Fruit fly (Drosophila melanogaster) whole organism, embryonic: Measurements from ENCODE around the gene CG12607.

ENCODE experiments used
- ATbp ChIP-seq: fragments of 200-800 bp; sonication (Bioruptor generic); optimal IDR thresholded peaks from 2 replicates; lab custom pipeline; 2017; ENCODE audit warnings: missing biosample characterization, mild to moderate bottlenecking, missing genetic modification characterization, missing genetic modification reagents
- Atf6 ChIP-seq: fragments of 200-800 bp; sonication (Bioruptor generic); IDR thresholded peaks from 2 replicates; pipeline ENCODE4 v1.3.6; 2022; ENCODE audit warnings: missing biosample characterization, missing genetic modification characterization
- Bteb2 ChIP-seq: fragments of 200-800 bp; sonication (Bioruptor generic); optimal IDR thresholded peaks from 2 replicates; lab custom pipeline; 2016; ENCODE audit warnings: missing biosample characterization, missing genetic modification characterization
- CG10321 ChIP-seq: fragments of 200-800 bp; sonication (Bioruptor generic); IDR thresholded peaks from 2 replicates; pipeline ENCODE4 v1.3.6; 2022; ENCODE audit warnings: missing biosample characterization, missing genetic modification characterization
- CG10366 ChIP-seq: fragments of 200-800 bp; sonication (Bioruptor generic); IDR thresholded peaks from 2 replicates; pipeline ENCODE4 v1.3.6; 2022; ENCODE audit warnings: missing biosample characterization, missing genetic modification characterization
- CG10543 ChIP-seq: fragments of 200-800 bp; sonication (Bioruptor generic); optimal IDR thresholded peaks from 3 replicates; lab custom pipeline; 2017; ENCODE audit warnings: missing biosample characterization, mild to moderate bottlenecking, missing genetic modification characterization, moderate library complexity
- CG11456 ChIP-seq: fragments of 200-800 bp; sonication (Bioruptor generic); IDR thresholded peaks from 3 replicates; pipeline ENCODE4 v1.3.6; 2022; ENCODE audit warnings: missing biosample characterization, missing genetic modification characterization
- CG1233 ChIP-seq: fragments of 200-800 bp; sonication (Bioruptor generic); optimal IDR thresholded peaks from 4 replicates; lab custom pipeline; 2018; ENCODE audit warnings: missing biosample characterization, mild to moderate bottlenecking, missing genetic modification characterization
- CG13287 ChIP-seq: fragments of 200-800 bp; sonication (Bioruptor generic); IDR thresholded peaks from 2 replicates; pipeline ENCODE4 v1.3.6; 2022; ENCODE audit warnings: missing biosample characterization, missing genetic modification characterization; ENCODE audit not compliant: partially characterized antibody
- CG1647 ChIP-seq: fragments of 200-800 bp; sonication (Bioruptor generic); optimal IDR thresholded peaks from 3 replicates; lab custom pipeline; 2016; ENCODE audit warnings: missing biosample characterization, missing genetic modification characterization
- CG17802 ChIP-seq: fragments of 200-800 bp; sonication (Bioruptor generic); optimal IDR thresholded peaks from 2 replicates; lab custom pipeline; 2018; ENCODE audit warnings: missing biosample characterization, mild to moderate bottlenecking, missing genetic modification characterization, moderate library complexity
- CG18619 ChIP-seq: fragments of 200-800 bp; sonication (Bioruptor generic); optimal IDR thresholded peaks from 3 replicates; lab custom pipeline; 2017; ENCODE audit warnings: missing biosample characterization, mild to moderate bottlenecking, missing genetic modification characterization
- CG30431 ChIP-seq: fragments of 200-800 bp; sonication (Bioruptor generic); optimal IDR thresholded peaks from 2 replicates; lab custom pipeline; 2017; ENCODE audit warnings: missing biosample characterization, missing genetic modification characterization
- CG32532 ChIP-seq: fragments of 200-800 bp; sonication (Bioruptor generic); IDR thresholded peaks from 2 replicates; pipeline ENCODE4 v1.3.6; 2022; ENCODE audit warnings: missing biosample characterization, missing genetic modification characterization
- CG3838 ChIP-seq: fragments of 200-800 bp; sonication (Bioruptor generic); optimal IDR thresholded peaks from 3 replicates; lab custom pipeline; 2016; ENCODE audit warnings: missing biosample characterization, missing genetic modification characterization
- CG6813 ChIP-seq: fragments of 200-800 bp; sonication (Bioruptor generic); optimal IDR thresholded peaks from 2 replicates; lab custom pipeline; 2017; ENCODE audit warnings: missing biosample characterization, missing genetic modification characterization, mild to moderate bottlenecking, moderate library complexity, missing genetic modification reagents
- CG7357 ChIP-seq: fragments of 200-800 bp; sonication (Bioruptor generic); IDR thresholded peaks from 3 replicates; pipeline ENCODE4 v1.3.6; 2022; ENCODE audit warnings: missing biosample characterization, missing genetic modification characterization
- CG8089 ChIP-seq: fragments of 200-800 bp; sonication (Bioruptor generic); optimal IDR thresholded peaks from 3 replicates; lab custom pipeline; 2016; ENCODE audit warnings: missing biosample characterization, missing genetic modification characterization
- CG8290 ChIP-seq, 3 experiments: fragments of 200-800 bp; sonication (Bioruptor generic); optimal IDR thresholded peaks; 2 replicates each; lab custom pipeline; 2016 to 2019; ENCODE audit warnings: missing biosample characterization in 3 of 3, missing genetic modification characterization in 3 of 3, mild to moderate bottlenecking in 2 of 3, moderate library complexity in 1 of 3
- CG9215 ChIP-seq: fragments of 200-800 bp; sonication (Bioruptor generic); IDR thresholded peaks from 2 replicates; pipeline ENCODE4 v1.3.6; 2022; ENCODE audit warnings: missing biosample characterization, missing genetic modification characterization
- CG9817 ChIP-seq: fragments of 200-800 bp; sonication (Bioruptor generic); optimal IDR thresholded peaks from 2 replicates; lab custom pipeline; 2018; ENCODE audit warnings: missing biosample characterization, mild to moderate bottlenecking, missing genetic modification characterization, moderate library complexity
- CTCF ChIP-seq: fragments of 200-800 bp; sonication (Bioruptor generic); optimal IDR thresholded peaks from 2 replicates; lab custom pipeline; 2017; ENCODE audit warnings: missing biosample characterization, mild to moderate bottlenecking, missing genetic modification characterization, moderate library complexity
- D ChIP-seq, 2 experiments: fragments of 200-800 bp in 1 of 2; fragments of >200 bp in 1 of 2; sonication (Bioruptor generic) in 1 of 2; optimal IDR thresholded peaks; 2 replicates in 1 of 2; 3 replicates in 1 of 2; lab custom pipeline; 2017; ENCODE audit warnings: mild to moderate bottlenecking in 1 of 2, missing biosample characterization in 1 of 2, missing genetic modification characterization in 1 of 2, missing genetic modification reagents in 1 of 2
- Dip2 ChIP-seq: fragments of 200-800 bp; sonication (Bioruptor generic); IDR thresholded peaks from 2 replicates; pipeline ENCODE4 v1.3.6; 2022; ENCODE audit warnings: missing biosample characterization, missing genetic modification characterization
- Doc2 ChIP-seq: fragments of 200-800 bp; sonication (Bioruptor generic); IDR thresholded peaks from 2 replicates; pipeline ENCODE4 v1.3.6; 2022; ENCODE audit warnings: missing biosample characterization, missing genetic modification characterization
- HLH3B ChIP-seq: fragments of 200-800 bp; sonication (Bioruptor generic); IDR thresholded peaks from 2 replicates; pipeline ENCODE4 v1.3.6; 2022; ENCODE audit warnings: missing biosample characterization, missing genetic modification characterization
- Hr39 ChIP-seq: fragments of >200 bp; optimal IDR thresholded peaks from 2 replicates; lab custom pipeline; 2017
- Hr51 ChIP-seq, 2 experiments: fragments of 200-800 bp; sonication (Bioruptor generic); optimal IDR thresholded peaks; 2 replicates in 1 of 2; 3 replicates in 1 of 2; lab custom pipeline; 2016 to 2018; ENCODE audit warnings: missing biosample characterization in 2 of 2, missing genetic modification characterization in 2 of 2, mild to moderate bottlenecking in 1 of 2, moderate library complexity in 1 of 2
- Meics ChIP-seq: fragments of 200-800 bp; sonication (Bioruptor generic); optimal IDR thresholded peaks from 2 replicates; lab custom pipeline; 2017; ENCODE audit warnings: missing biosample characterization, mild to moderate bottlenecking, missing genetic modification characterization
- NFAT ChIP-seq: fragments of 200-800 bp; sonication (Bioruptor generic); IDR thresholded peaks from 2 replicates; pipeline ENCODE4 v1.3.6; 2022; ENCODE audit warnings: missing biosample characterization, missing genetic modification characterization
- Nf-YB ChIP-seq: fragments of 200-800 bp; sonication (Bioruptor generic); optimal IDR thresholded peaks from 3 replicates; lab custom pipeline; 2019; ENCODE audit warnings: missing biosample characterization, mild to moderate bottlenecking, missing genetic modification characterization, moderate library complexity
- Nf-YC ChIP-seq: fragments of 200-800 bp; optimal IDR thresholded peaks from 3 replicates; lab custom pipeline; 2019; ENCODE audit warnings: missing biosample characterization, mild to moderate bottlenecking, missing genetic modification characterization, moderate library complexity
- Scr ChIP-seq: fragments of 200-800 bp; sonication (Bioruptor generic); IDR thresholded peaks from 2 replicates; pipeline ENCODE4 v1.3.6; 2022; ENCODE audit warnings: missing biosample characterization, missing genetic modification characterization; ENCODE audit not compliant: partially characterized antibody
- aop ChIP-seq: fragments of 200-800 bp; sonication (Bioruptor generic); IDR thresholded peaks from 2 replicates; pipeline ENCODE4 v1.3.6; 2022; ENCODE audit warnings: missing biosample characterization, missing genetic modification characterization
- bigmax ChIP-seq: fragments of 200-800 bp; sonication (Bioruptor generic); optimal IDR thresholded peaks from 2 replicates; lab custom pipeline; 2018; ENCODE audit warnings: missing biosample characterization, mild to moderate bottlenecking, missing genetic modification characterization
- caup ChIP-seq: fragments of 200-800 bp; sonication (Bioruptor generic); optimal IDR thresholded peaks from 3 replicates; lab custom pipeline; 2017; ENCODE audit warnings: missing biosample characterization, mild to moderate bottlenecking, missing genetic modification characterization, moderate library complexity; ENCODE audit not compliant: severe bottlenecking
- ci ChIP-seq: fragments of 200-800 bp; sonication (Bioruptor generic); IDR thresholded peaks from 3 replicates; pipeline ENCODE4 v1.3.6; 2022; ENCODE audit warnings: missing biosample characterization, missing genetic modification characterization
- crp ChIP-seq, 2 experiments: fragments of 200-800 bp; sonication (Bioruptor generic); optimal IDR thresholded peaks; 2 replicates in 1 of 2; 3 replicates in 1 of 2; lab custom pipeline; 2017; ENCODE audit warnings: missing biosample characterization in 2 of 2, missing genetic modification characterization in 2 of 2, mild to moderate bottlenecking in 1 of 2, moderate library complexity in 1 of 2
- cwo ChIP-seq: fragments of 200-800 bp; sonication (Bioruptor generic); optimal IDR thresholded peaks from 3 replicates; lab custom pipeline; 2017; ENCODE audit warnings: missing biosample characterization, missing genetic modification characterization, mild to moderate bottlenecking, moderate library complexity, missing genetic modification reagents
- danr ChIP-seq: fragments of 200-800 bp; sonication (Bioruptor generic); IDR thresholded peaks from 2 replicates; pipeline ENCODE4 v1.3.6; 2022; ENCODE audit warnings: missing biosample characterization, missing genetic modification characterization
- exex ChIP-seq: fragments of 200-800 bp; sonication (Bioruptor generic); optimal IDR thresholded peaks from 4 replicates; lab custom pipeline; 2018; ENCODE audit warnings: missing biosample characterization, mild to moderate bottlenecking, missing genetic modification characterization, moderate library complexity
- hkb ChIP-seq, 2 experiments: fragments of 200-800 bp in 1 of 2; fragments of >200 bp in 1 of 2; sonication (Bioruptor generic) in 1 of 2; IDR thresholded peaks in 1 of 2; optimal IDR thresholded peaks in 1 of 2; 2 replicates each; pipeline versions ENCODE4 v1.3.6 to Lab custom; 2017 to 2022; ENCODE audit warnings: missing biosample characterization in 1 of 2, missing genetic modification characterization in 1 of 2
- kah ChIP-seq: fragments of 200-800 bp; sonication (Bioruptor generic); optimal IDR thresholded peaks from 2 replicates; lab custom pipeline; 2018; ENCODE audit warnings: missing biosample characterization, mild to moderate bottlenecking, missing genetic modification characterization
- kni ChIP-seq: fragments of 200-800 bp; sonication (Bioruptor generic); optimal IDR thresholded peaks from 3 replicates; lab custom pipeline; 2017; ENCODE audit warnings: mild to moderate bottlenecking, missing biosample characterization, missing genetic modification reagents, missing genetic modification characterization
- lov ChIP-seq, 2 experiments: fragments of 200-800 bp in 1 of 2; fragments of >200 bp in 1 of 2; sonication (Bioruptor generic) in 1 of 2; IDR thresholded peaks in 1 of 2; optimal IDR thresholded peaks in 1 of 2; 2 replicates in 1 of 2; 3 replicates in 1 of 2; pipeline versions ENCODE4 v1.3.6 to Lab custom; 2017 to 2022; ENCODE audit warnings: missing biosample characterization in 1 of 2, missing genetic modification characterization in 1 of 2
- rib ChIP-seq: fragments of 200-800 bp; sonication (Bioruptor generic); IDR thresholded peaks from 2 replicates; pipeline ENCODE4 v1.3.6; 2022; ENCODE audit warnings: missing biosample characterization, missing genetic modification characterization
- sd ChIP-seq: fragments of 200-800 bp; sonication (Bioruptor generic); optimal IDR thresholded peaks from 3 replicates; lab custom pipeline; 2018; ENCODE audit warnings: missing biosample characterization, mild to moderate bottlenecking, missing genetic modification characterization, moderate library complexity
- sqz ChIP-seq: fragments of 200-800 bp; sonication (Bioruptor generic); optimal IDR thresholded peaks from 3 replicates; lab custom pipeline; 2018; ENCODE audit warnings: missing biosample characterization, mild to moderate bottlenecking, missing genetic modification characterization
- yki ChIP-seq: fragments of >200 bp; optimal IDR thresholded peaks from 3 replicates; lab custom pipeline; 2018

The CG12607 gene

dm6 chr3L:4411951-4412350, 34.4 kb upstream of the CG12607 start (continued):
- no peak for TF ChIP-seq aop (GFP tag; lab: Robert Waterston, UW)
- no peak for TF ChIP-seq CG10366 (GFP tag; lab: Robert Waterston, UW)
- no peak for TF ChIP-seq Hr51 (GFP tag; optimal IDR thresholded peaks at IDR 0.05; lab: Kevin White, UChicago)
- TF ChIP-seq Doc2, result no peak
- peak; percentile 12 for TF ChIP-seq sqz (GFP tag; lab: Kevin White, UChicago)
- peak; percentile 48 for TF ChIP-seq cwo (GFP tag; lab: Kevin White, UChicago)
- TF ChIP-seq caup (GFP tag; lab: Kevin White, UChicago), result no peak
- TF ChIP-seq HLH3B (GFP tag; lab: Robert Waterston, UW), result no peak
- TF ChIP-seq CG18619, result no peak
- 0 out of 2 replicates have a peak, but pooled peaks have one; percentile 18 for TF ChIP-seq CG13287 (GFP tag; lab: Robert Waterston, UW)
- TF ChIP-seq Scr (GFP tag; lab: Robert Waterston, UW), result no peak
- peak; percentile 53 for TF ChIP-seq sd (tag; lab: Kevin White, UChicago)
- no peak for TF ChIP-seq crp (GFP tag; optimal IDR thresholded peaks at IDR 0.05; lab: Kevin White, UChicago)
- no peak for TF ChIP-seq CG3838 (GFP tag; lab: Kevin White, UChicago)
- no peak for TF ChIP-seq CG6813
- TF ChIP-seq Meics (GFP tag; lab: Kevin White, UChicago), result no peak
- no peak for TF ChIP-seq bigmax
- no peak for TF ChIP-seq kni (GFP tag; lab: Kevin White, UChicago)
- no peak for TF ChIP-seq Hr39
- TF ChIP-seq D (optimal IDR thresholded peaks at IDR 0.05; lab: Kevin White, UChicago), result no peak
- TF ChIP-seq D (GFP tag; optimal IDR thresholded peaks at IDR 0.05; lab: Kevin White, UChicago), result no peak
- TF ChIP-seq Dip2 (GFP tag; lab: Robert Waterston, UW), result no peak
- no peak for TF ChIP-seq Bteb2 (GFP tag; lab: Kevin White, UChicago)
- TF ChIP-seq exex (tag; lab: Kevin White, UChicago), result no peak
- no peak for TF ChIP-seq CTCF (GFP tag; lab: Kevin White, UChicago)
- TF ChIP-seq yki (lab: Kevin White, UChicago), result no peak
- no peak for TF ChIP-seq kah (GFP tag; lab: Kevin White, UChicago)
- TF ChIP-seq CG10543 (GFP tag; lab: Kevin White, UChicago), result peak; percentile 40
- no peak for TF ChIP-seq lov (optimal IDR thresholded peaks at IDR 0.05; lab: Kevin White, UChicago)
- TF ChIP-seq lov (GFP tag; IDR thresholded peaks at IDR 0.05; lab: Robert Waterston, UW), result no peak
- no peak for TF ChIP-seq Nf-YB

- TF ChIP-seq Nf-YC (tag; lab: Kevin White, UChicago) (no peak), rib (GFP tag; lab: Robert Waterston, UW) (0 out of 2 replicates have a peak, but pooled peaks have one; percentile 11), Atf6 (GFP tag; lab: Robert Waterston, UW) (peak; percentile 74; the same call in 1 of the 2 replicates), NFAT (GFP tag; lab: Robert Waterston, UW) (peak; percentile 70), CG30431 (GFP tag; lab: Kevin White, UChicago) (peak; percentile 29), CG17802 (tag; lab: Kevin White, UChicago) (no peak), hkb (optimal IDR thresholded peaks at IDR 0.05; lab: Kevin White, UChicago) (no peak), hkb (GFP tag; IDR thresholded peaks at IDR 0.05; lab: Robert Waterston, UW) (peak; percentile 48), CG9817 (peak; percentile 26), CG8089 (peak; percentile 4), ATbp (GFP tag; lab: Kevin White, UChicago) (peak; percentile 18), CG18619 (peak; percentile 19), CG11456 (GFP tag; lab: Robert Waterston, UW) (peak; percentile 75), ci (peak; percentile 80), CG8290 (GFP tag; optimal IDR thresholded peaks at IDR 0.05; lab: Kevin White, UChicago) (no peak), CG8290 (tag; optimal IDR thresholded peaks at IDR 0.05; lab: Kevin White, UChicago) (peak in 1 of 2 experiments; percentile 63), CG1233 (GFP tag; lab: Kevin White, UChicago) (peak; percentile 27), CG1647 (no peak), Dip2 (GFP tag; lab: Robert Waterston, UW) (no peak), CG7357 (GFP tag; lab: Robert Waterston, UW) (peak; percentile 65), CG32532 (peak; percentile 71), CG10321 (GFP tag; lab: Robert Waterston, UW) (0 out of 2 replicates have a peak, but pooled peaks have one; percentile 29), CG9215 (peak; percentile 39; the same call in 1 of the 2 replicates), Meics (GFP tag; lab: Kevin White, UChicago) (peak; percentile 43), danr (GFP tag; lab: Robert Waterston, UW) (0 out of 2 replicates have a peak, but pooled peaks have one; percentile 16)
Observed at dm6 chr3L:4412974-4413373, 33.4 kb upstream of the CG12607 start.
